Worm (Caenorhabditis elegans) whole organism, late embryonic: ENCODE measurements around the gene clc-9.
A peak's percentile ranks its signal among the peaks of the same experiment; 100 is the strongest.

Experiments used
- F13H6.1 ChIP-seq: sonication (generic microtip); optimal IDR thresholded peaks from 2 replicates; lab custom pipeline; 2016; ENCODE audit warnings: missing genetic modification characterization, missing compliant biosample characterization
- K09A11.1 ChIP-seq: sonication (generic microtip); optimal IDR thresholded peaks from 2 replicates; lab custom pipeline; 2017; ENCODE audit warnings: antibody characterized with exemption, mild to moderate bottlenecking, missing genetic modification characterization, missing compliant biosample characterization; ENCODE audit not compliant: insufficient read depth
- ama-1 ChIP-seq: fragments of 150-350 bp; optimal IDR thresholded peaks from 2 replicates; lab custom pipeline; 2014
- ceh-14 ChIP-seq: sonication (generic microtip); optimal IDR thresholded peaks from 2 replicates; lab custom pipeline; 2016; ENCODE audit warnings: missing genotype, missing genetic modification characterization, missing compliant biosample characterization
- ceh-18 ChIP-seq: sonication (generic microtip); optimal IDR thresholded peaks from 2 replicates; lab custom pipeline; 2016; ENCODE audit warnings: missing genetic modification characterization, missing compliant biosample characterization
- ceh-2 ChIP-seq: sonication (generic microtip); optimal IDR thresholded peaks from 2 replicates; lab custom pipeline; 2016; ENCODE audit warnings: missing genotype, missing genetic modification characterization, missing compliant biosample characterization
- ceh-22 ChIP-seq: sonication (generic microtip); optimal IDR thresholded peaks from 2 replicates; lab custom pipeline; 2017; ENCODE audit warnings: missing biosample characterization, missing genetic modification characterization
- ceh-30 ChIP-seq: fragments of 150-350 bp; optimal IDR thresholded peaks from 2 replicates; lab custom pipeline; 2014; ENCODE audit warnings: missing biosample characterization, missing genetic modification characterization
- ceh-48 ChIP-seq: sonication (generic microtip); optimal IDR thresholded peaks from 2 replicates; lab custom pipeline; 2016; ENCODE audit warnings: missing genetic modification characterization, inconsistent platforms, missing compliant biosample characterization
- ceh-6 ChIP-seq: fragments of 200-800 bp; sonication (Bioruptor generic); optimal IDR thresholded peaks from 2 replicates; lab custom pipeline; 2018; ENCODE audit warnings: mild to moderate bottlenecking, missing genetic modification characterization, missing compliant biosample characterization
- ceh-9 ChIP-seq: sonication (generic microtip); optimal IDR thresholded peaks from 2 replicates; lab custom pipeline; 2016; ENCODE audit warnings: mild to moderate bottlenecking, missing genetic modification characterization, inconsistent platforms, missing compliant biosample characterization
- dmd-4 ChIP-seq: sonication (generic microtip); optimal IDR thresholded peaks from 2 replicates; lab custom pipeline; 2016; ENCODE audit warnings: borderline replicate concordance, missing genetic modification characterization, missing compliant biosample characterization
- dve-1 ChIP-seq: sonication (generic microtip); optimal IDR thresholded peaks from 2 replicates; lab custom pipeline; 2017; ENCODE audit warnings: antibody characterized with exemption, mild to moderate bottlenecking, missing genetic modification characterization, missing compliant biosample characterization
- elt-4 ChIP-seq: sonication (generic microtip); optimal IDR thresholded peaks from 2 replicates; lab custom pipeline; 2016; ENCODE audit warnings: missing genetic modification characterization, missing compliant biosample characterization
- ets-4 ChIP-seq: sonication (generic microtip); optimal IDR thresholded peaks from 2 replicates; lab custom pipeline; 2016; ENCODE audit warnings: missing genetic modification characterization, missing compliant biosample characterization
- eyg-1 ChIP-seq: sonication (generic microtip); optimal IDR thresholded peaks from 2 replicates; lab custom pipeline; 2016; ENCODE audit warnings: missing genotype, missing genetic modification characterization, missing compliant biosample characterization
- fax-1 ChIP-seq: sonication (generic microtip); optimal IDR thresholded peaks from 2 replicates; lab custom pipeline; 2016; ENCODE audit warnings: missing genotype, missing genetic modification characterization, missing compliant biosample characterization
- fkh-10 ChIP-seq: fragments of 150-350 bp; optimal IDR thresholded peaks from 2 replicates; lab custom pipeline; 2014; ENCODE audit warnings: missing biosample characterization, missing genetic modification reagents, missing genetic modification characterization
- fkh-6 ChIP-seq: sonication (generic microtip); optimal IDR thresholded peaks from 2 replicates; lab custom pipeline; 2016; ENCODE audit warnings: missing genetic modification characterization, missing compliant biosample characterization
- gmeb-2 ChIP-seq: sonication (generic microtip); optimal IDR thresholded peaks from 2 replicates; lab custom pipeline; 2016; ENCODE audit warnings: missing genetic modification characterization, inconsistent platforms, missing compliant biosample characterization
- hlh-30 ChIP-seq: sonication (generic microtip); optimal IDR thresholded peaks from 2 replicates; lab custom pipeline; 2017; ENCODE audit warnings: antibody characterized with exemption, missing genetic modification characterization, missing compliant biosample characterization; ENCODE audit not compliant: insufficient read depth
- hlh-6 ChIP-seq: sonication (generic microtip); optimal IDR thresholded peaks from 2 replicates; lab custom pipeline; 2016; ENCODE audit warnings: missing genotype, missing genetic modification characterization, missing compliant biosample characterization
- hlh-8 ChIP-seq: sonication (generic microtip); optimal IDR thresholded peaks from 2 replicates; lab custom pipeline; 2016; ENCODE audit warnings: missing genotype, missing genetic modification characterization, missing compliant biosample characterization
- madf-2 ChIP-seq: sonication (generic microtip); optimal IDR thresholded peaks from 2 replicates; lab custom pipeline; 2017; ENCODE audit warnings: missing genetic modification characterization, missing compliant biosample characterization
- mec-3 ChIP-seq: sonication (generic microtip); optimal IDR thresholded peaks from 2 replicates; lab custom pipeline; 2016; ENCODE audit warnings: borderline replicate concordance, missing genetic modification characterization, missing compliant biosample characterization
- nfya-1 ChIP-seq: sonication (generic microtip); optimal IDR thresholded peaks from 2 replicates; lab custom pipeline; 2017; ENCODE audit warnings: missing genetic modification characterization, mild to moderate bottlenecking, missing compliant biosample characterization, antibody characterized with exemption, moderate library complexity
- nhr-11 ChIP-seq: fragments of 150-350 bp; optimal IDR thresholded peaks from 2 replicates; lab custom pipeline; 2014; ENCODE audit warnings: missing biosample characterization, missing genetic modification characterization
- npax-4 ChIP-seq: sonication (generic microtip); optimal IDR thresholded peaks from 2 replicates; lab custom pipeline; 2016; ENCODE audit warnings: missing genetic modification characterization, missing compliant biosample characterization
- pqm-1 ChIP-seq: sonication (generic microtip); optimal IDR thresholded peaks from 2 replicates; lab custom pipeline; 2016; ENCODE audit warnings: missing genetic modification characterization, missing compliant biosample characterization
- pros-1 ChIP-seq: fragments of 150-350 bp; optimal IDR thresholded peaks from 2 replicates; lab custom pipeline; 2014; ENCODE audit warnings: missing biosample characterization, missing genetic modification reagents, missing genetic modification characterization
- ref-2 ChIP-seq: sonication (generic microtip); optimal IDR thresholded peaks from 2 replicates; lab custom pipeline; 2016; ENCODE audit warnings: missing genetic modification characterization, missing compliant biosample characterization
- sdc-2 ChIP-seq: sonication (generic microtip); optimal IDR thresholded peaks from 2 replicates; lab custom pipeline; 2016; ENCODE audit warnings: missing genotype, missing genetic modification characterization, missing compliant biosample characterization
- sox-2 ChIP-seq: fragments of 200-800 bp; sonication (Bioruptor generic); IDR thresholded peaks from 2 replicates; pipeline ENCODE4 v1.3.6; 2022; ENCODE audit warnings: missing genetic modification reagents, missing genetic modification characterization, missing compliant biosample characterization
- syd-9 ChIP-seq: sonication (generic microtip); optimal IDR thresholded peaks from 2 replicates; lab custom pipeline; 2016; ENCODE audit warnings: mild to moderate bottlenecking, missing genetic modification characterization, moderate library complexity, missing compliant biosample characterization
- tbx-2 ChIP-seq: sonication (generic microtip); optimal IDR thresholded peaks from 2 replicates; lab custom pipeline; 2016; ENCODE audit warnings: missing genetic modification characterization, missing compliant biosample characterization
- tbx-7 ChIP-seq: sonication (generic microtip); optimal IDR thresholded peaks from 2 replicates; lab custom pipeline; 2016; ENCODE audit warnings: missing genotype, missing genetic modification characterization, missing compliant biosample characterization
- unc-55 ChIP-seq: sonication (generic microtip); optimal IDR thresholded peaks from 2 replicates; lab custom pipeline; 2017; ENCODE audit warnings: missing biosample characterization, missing genetic modification reagents, missing genetic modification characterization
- zip-5 ChIP-seq: sonication (generic microtip); optimal IDR thresholded peaks from 2 replicates; lab custom pipeline; 2016; ENCODE audit warnings: missing genetic modification characterization, missing compliant biosample characterization
- ztf-16 ChIP-seq: sonication (generic microtip); optimal IDR thresholded peaks from 2 replicates; lab custom pipeline; 2017; ENCODE audit warnings: missing genetic modification characterization, missing compliant biosample characterization

The clc-9 gene

ce11 chrIV:11082789-11083235 is 29.9 kb upstream of the clc-9 start (continued):
- peak; percentile 24 for TF ChIP-seq fkh-6 (tag; lab: Kevin White, UChicago)
- peak; percentile 82 for TF ChIP-seq ceh-14 (tag; lab: Kevin White, UChicago)
- TF ChIP-seq hlh-30: peak; percentile 97
- peak; percentile 27 for TF ChIP-seq eyg-1 (tag; lab: Kevin White, UChicago)
- no peak for TF ChIP-seq elt-4 (tag; lab: Kevin White, UChicago)
- peak; percentile 60 for TF ChIP-seq madf-2 (tag; lab: Kevin White, UChicago)
- peak; percentile 94 for TF ChIP-seq ceh-18
- peak; percentile 91 for TF ChIP-seq ceh-48 (tag; lab: Kevin White, UChicago)
- peak; percentile 45 for TF ChIP-seq fax-1
- peak; percentile 27 for TF ChIP-seq hlh-6 (tag; lab: Kevin White, UChicago)
- peak; percentile 75 for TF ChIP-seq ref-2 (tag; lab: Kevin White, UChicago)
- peak; percentile 54 for TF ChIP-seq ztf-16 (tag; lab: Kevin White, UChicago)
- TF ChIP-seq zip-5: no peak
- peak; percentile 83 for TF ChIP-seq dve-1
- no peak for TF ChIP-seq K09A11.1 (tag; lab: Kevin White, UChicago)
- peak; percentile 85 for TF ChIP-seq unc-55 (GFP tag; lab: Kevin White, UChicago)

ce11 chrIV:11083609-11084008 is 29.1 kb upstream of the clc-9 start, which contains the start of gene klc-1:
Gene klc-1, plus strand, starts transcription at chrIV:11083735.
- no peak for TF ChIP-seq ceh-6
- TF ChIP-seq tbx-2: no peak
- TF ChIP-seq ceh-22 (tag; lab: Kevin White, UChicago): no peak
- no peak for TF ChIP-seq ets-4 (tag; lab: Kevin White, UChicago)
- no peak for TF ChIP-seq fkh-10
- no peak for TF ChIP-seq unc-55 (GFP tag; lab: Kevin White, UChicago)
- no peak for TF ChIP-seq npax-4 (tag; lab: Kevin White, UChicago)
- TF ChIP-seq hlh-8: no peak
- no peak for TF ChIP-seq ceh-18
- no peak for TF ChIP-seq pqm-1 (tag; lab: Kevin White, UChicago)
- TF ChIP-seq gmeb-2 (tag; lab: Kevin White, UChicago): no peak
- TF ChIP-seq pros-1 (tag; lab: Kevin White, UChicago): no peak
- TF ChIP-seq elt-4 (tag; lab: Kevin White, UChicago): no peak
- no peak for TF ChIP-seq sox-2
- no peak for TF ChIP-seq tbx-7 (tag; lab: Kevin White, UChicago)
- TF ChIP-seq mec-3: no peak
- no peak for TF ChIP-seq F13H6.1 (tag; lab: Kevin White, UChicago)
- TF ChIP-seq ama-1 (lab: Kevin White, UChicago): no peak
- no peak for TF ChIP-seq ceh-2
- TF ChIP-seq nfya-1: no peak

ce11 chrIV:11089527-11089926 is 23.2 kb upstream of the clc-9 start, which contains the start of gene M7.7:
Gene M7.7, plus strand, starts transcription at chrIV:11089827.
- TF ChIP-seq K09A11.1 (tag; lab: Kevin White, UChicago) (no peak), sox-2 (no peak), ceh-30 (no peak), ceh-9 (tag; lab: Kevin White, UChicago) (no peak), nhr-11 (no peak), dmd-4 (tag; lab: Kevin White, UChicago) (no peak)

DNA sequence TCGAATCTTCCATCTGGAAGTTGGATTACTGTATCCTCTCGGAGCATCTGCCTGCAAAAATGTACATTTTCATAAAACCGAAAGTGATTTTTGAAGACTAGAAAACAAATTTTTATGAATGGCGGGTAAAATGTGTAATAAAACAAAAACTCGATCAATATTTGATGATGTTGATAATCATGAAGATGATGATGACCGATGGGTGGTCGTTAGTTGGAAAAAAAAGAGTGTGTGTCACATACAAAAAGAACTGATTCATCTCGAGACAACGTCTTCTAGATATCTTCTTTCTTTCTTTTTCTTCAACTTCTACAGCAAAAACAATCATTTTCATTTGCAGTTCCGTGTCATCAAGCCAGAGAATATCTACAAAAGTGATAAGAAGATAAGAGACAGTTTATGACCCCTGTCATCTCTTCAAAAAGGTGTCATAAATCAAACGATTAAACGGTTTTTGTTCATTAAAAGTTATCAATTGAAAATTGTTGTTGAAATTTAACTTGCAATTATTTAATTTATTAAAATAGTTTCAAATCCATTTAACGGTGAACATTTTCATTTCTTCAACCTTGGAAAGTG is 20.1 kb upstream of the clc-9 start, which contains the start of gene bcc-1:
TSS of gene bcc-1 (minus strand) at position 51 of the 579 bp plus-strand sequence.
- no peak for TF ChIP-seq sdc-2 (tag; lab: Kevin White, UChicago)
- TF ChIP-seq syd-9 (tag; lab: Kevin White, UChicago): no peak
- no peak for TF ChIP-seq ets-4 (tag; lab: Kevin White, UChicago)
